Worm (Caenorhabditis elegans) whole organism, L4/young adult: ENCODE measurements around the gene T24A6.20.

Source experiments
- W03F9.2 ChIP-seq: fragments of 150-350 bp; optimal IDR thresholded peaks from 2 replicates; lab custom pipeline; 2014; ENCODE audit warnings: missing biosample characterization, missing genetic modification characterization
- dao-5 ChIP-seq: sonication (generic microtip); optimal IDR thresholded peaks from 2 replicates; lab custom pipeline; 2016; ENCODE audit warnings: missing genotype, missing genetic modification characterization, moderate library complexity, missing compliant biosample characterization
- him-1 ChIP-seq: sonication (generic microtip); optimal IDR thresholded peaks from 2 replicates; lab custom pipeline; 2016; ENCODE audit warnings: missing genotype, missing genetic modification reagents, missing genetic modification characterization, missing compliant biosample characterization

T24A6.20 gene

DNA sequence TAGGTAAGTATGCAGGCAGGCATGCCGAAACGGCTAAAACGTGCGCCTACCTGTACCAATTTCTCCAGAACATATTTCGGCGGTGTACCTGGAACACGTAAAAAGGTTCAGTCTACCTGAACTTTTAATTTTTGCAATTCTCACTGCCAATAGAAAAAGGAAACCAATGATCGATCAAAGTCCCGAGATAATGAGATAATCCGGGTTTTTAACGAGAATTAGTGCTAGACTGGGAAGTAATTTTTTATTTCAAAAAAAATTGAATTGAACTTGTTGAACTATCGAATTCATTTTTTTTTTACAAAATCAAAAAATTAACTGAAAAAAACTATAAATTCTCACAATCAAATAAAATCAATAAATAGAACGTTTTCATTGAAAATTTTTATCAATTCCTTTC is 47.6 kb downstream of the T24A6.20 start, which contains the start of gene T22F3.7:
Gene T22F3.7 (minus strand): TSS at position 101 of the 400 bp plus-strand sequence.
- no peak for TF ChIP-seq him-1 (tag; lab: Kevin White, UChicago)
- no peak for TF ChIP-seq W03F9.2 (tag; lab: Kevin White, UChicago)
- no peak for TF ChIP-seq dao-5 (tag; lab: Kevin White, UChicago)
